Worm (Caenorhabditis elegans): ENCODE data around the gene F07E5.8.

The F07E5.8 gene

ce11 chrII:2042447-2042846 is 33.0 kb downstream of the F07E5.8 start, which contains the start of gene bath-20:
Gene bath-20 (minus strand): TSS chrII:2042547.
- TF ChIP-seq rpc-1 (optimal IDR thresholded peaks at IDR 0.05) (no peak), rpc-1 (tag; optimal IDR thresholded peaks at IDR 0.05) (no peak), fkh-3 (tag; optimal IDR thresholded peaks at IDR 0.05) (no peak), lsl-1 (GFP tag; optimal IDR thresholded peaks at IDR 0.05) (peak; percentile 31), zim-3 (tag; optimal IDR thresholded peaks at IDR 0.05) (no peak)

- TF ChIP-seq lsl-1 (GFP tag; optimal IDR thresholded peaks at IDR 0.05) (peak; percentile 54), dpff-1 (tag; optimal IDR thresholded peaks at IDR 0.05) (no peak), let-607 (tag; optimal IDR thresholded peaks at IDR 0.05) (no peak)
These were observed 36.1 kb downstream of the F07E5.8 start, which contains the start of gene bath-19 for ce11 chrII:2039288-2039687. Gene bath-19 (minus strand): TSS chrII:2039388.

ce11 chrII:2033286-2033685 is 42.1 kb downstream of the F07E5.8 start, which contains the start of gene F59H6.14:
Gene F59H6.14 (plus strand): TSS chrII:2033586.
- TF ChIP-seq lsl-1 (GFP tag; optimal IDR thresholded peaks at IDR 0.05) (peak; percentile 18), cebp-2 (GFP tag; IDR thresholded peaks at IDR 0.05) (no peak), madf-3 (GFP tag; IDR thresholded peaks at IDR 0.05) (no peak)

ce11 chrII:2032282-2032681 is 43.1 kb downstream of the F07E5.8 start, which contains the start of gene btb-4:
Gene btb-4 (plus strand): TSS chrII:2032316.
- TF ChIP-seq mcd-1 (GFP tag; IDR thresholded peaks at IDR 0.05) = peak; percentile 57
- peak; percentile 48 for TF ChIP-seq efl-1 (GFP tag; optimal IDR thresholded peaks at IDR 0.05)
- TF ChIP-seq madf-6 (GFP tag; IDR thresholded peaks at IDR 0.05) = 0 out of 2 replicates have a peak, but pooled peaks have one; percentile 1

- TF ChIP-seq T07F8.4 (tag; optimal IDR thresholded peaks at IDR 0.05) = no peak
- TF ChIP-seq unc-62 (GFP tag; optimal IDR thresholded peaks at IDR 0.05) = no peak
- TF ChIP-seq gei-17 (GFP tag; optimal IDR thresholded peaks at IDR 0.05) = no peak
- TF ChIP-seq D2030.7 (GFP tag; IDR thresholded peaks at IDR 0.05) = peak; percentile 40; the same call in 1 of the 2 replicates
- no peak for TF ChIP-seq ztf-3 (GFP tag; optimal IDR thresholded peaks at IDR 0.05)
- no peak for TF ChIP-seq madf-10 (tag; optimal IDR thresholded peaks at IDR 0.05)
- peak; percentile 82 for TF ChIP-seq lsl-1 (GFP tag; optimal IDR thresholded peaks at IDR 0.05)
- TF ChIP-seq lin-40 (tag; optimal IDR thresholded peaks at IDR 0.05) = no peak
- no peak for TF ChIP-seq rec-8 (tag; optimal IDR thresholded peaks at IDR 0.05)
- TF ChIP-seq atf-7 (tag; optimal IDR thresholded peaks at IDR 0.05) = no peak
- no peak for TF ChIP-seq F37B4.10 (GFP tag; IDR thresholded peaks at IDR 0.05)
- no peak for TF ChIP-seq fkh-3 (tag; optimal IDR thresholded peaks at IDR 0.05)
- no peak for TF ChIP-seq unc-130 (GFP tag; optimal IDR thresholded peaks at IDR 0.05)
- no peak for TF ChIP-seq ceh-27 (GFP tag; optimal IDR thresholded peaks at IDR 0.05)
- no peak for TF ChIP-seq dpl-1 (GFP tag; optimal IDR thresholded peaks at IDR 0.05)
- peak; percentile 42; the same call in 1 of the 2 replicates for TF ChIP-seq madf-6 (GFP tag; IDR thresholded peaks at IDR 0.05)
These were observed 43.6 kb downstream of the F07E5.8 start, which contains the start of gene bath-5 for ce11 chrII:2031852-2032251. Gene bath-5 (minus strand): TSS chrII:2031952.

- TF ChIP-seq lsl-1 (GFP tag; optimal IDR thresholded peaks at IDR 0.05) = peak; percentile 57
- TF ChIP-seq akir-1 (GFP tag; optimal IDR thresholded peaks at IDR 0.05) = no peak
- TF ChIP-seq athp-1 (tag; optimal IDR thresholded peaks at IDR 0.05) = peak; percentile 15
- TF ChIP-seq pha-4 (tag; optimal IDR thresholded peaks at IDR 0.05) = no peak
- no peak for TF ChIP-seq F57A8.1 (GFP tag; optimal IDR thresholded peaks at IDR 0.05)
These were observed 45.0 kb downstream of the F07E5.8 start, which contains the start of gene bath-3 for ce11 chrII:2030367-2030766. Gene bath-3 (minus strand): TSS chrII:2030467.

Data from whole organism, young adult.